Worm (Caenorhabditis elegans) whole organism, L2 larva: Measurements from ENCODE around the gene fbxa-197.

Source experiments
- C34F6.9 ChIP-seq: fragments of 150-350 bp; optimal IDR thresholded peaks from 2 replicates; lab custom pipeline; 2014; ENCODE audit warnings: missing biosample characterization, missing genetic modification characterization
- F13H6.1 ChIP-seq: sonication (generic microtip); optimal IDR thresholded peaks from 2 replicates; lab custom pipeline; 2016; ENCODE audit warnings: missing genetic modification characterization, missing compliant biosample characterization
- R02D3.7 ChIP-seq: fragments of 150-350 bp; optimal IDR thresholded peaks from 2 replicates; lab custom pipeline; 2014; ENCODE audit warnings: missing biosample characterization, missing genetic modification characterization
- Y55F3AM.14 ChIP-seq: fragments of 200-800 bp; sonication (Bioruptor generic); optimal IDR thresholded peaks from 2 replicates; lab custom pipeline; 2018; ENCODE audit warnings: mild to moderate bottlenecking, missing genetic modification characterization, missing compliant biosample characterization
- ZK546.5 ChIP-seq: sonication (generic microtip); optimal IDR thresholded peaks from 2 replicates; lab custom pipeline; 2017; ENCODE audit warnings: missing biosample characterization, missing genetic modification characterization
- alr-1 ChIP-seq: fragments of 150-350 bp; optimal IDR thresholded peaks from 2 replicates; lab custom pipeline; 2014; ENCODE audit warnings: missing biosample characterization, missing genetic modification characterization
- aly-2 ChIP-seq: fragments of 150-350 bp; optimal IDR thresholded peaks from 2 replicates; lab custom pipeline; 2014; ENCODE audit warnings: missing biosample characterization, missing genetic modification characterization
- ama-1 ChIP-seq: fragments of 150-350 bp; optimal IDR thresholded peaks from 2 replicates; lab custom pipeline; 2018; ENCODE audit warnings: inconsistent platforms
- blmp-1 ChIP-seq: sonication (generic microtip); optimal IDR thresholded peaks from 2 replicates; lab custom pipeline; 2017; ENCODE audit warnings: missing genetic modification characterization, mild to moderate bottlenecking, missing compliant biosample characterization, antibody characterized with exemption, moderate library complexity; ENCODE audit not compliant: insufficient read depth
- ceh-16 ChIP-seq: fragments of 150-350 bp; optimal IDR thresholded peaks from 2 replicates; lab custom pipeline; 2014; ENCODE audit warnings: missing biosample characterization, missing genetic modification characterization
- ceh-82 ChIP-seq: fragments of 150-350 bp; optimal IDR thresholded peaks from 2 replicates; lab custom pipeline; 2014; ENCODE audit warnings: missing biosample characterization, missing genetic modification characterization
- crh-2 ChIP-seq: sonication (generic microtip); optimal IDR thresholded peaks from 2 replicates; lab custom pipeline; 2017; ENCODE audit warnings: missing biosample characterization, missing genetic modification characterization
- dmd-4 ChIP-seq: sonication (generic microtip); optimal IDR thresholded peaks from 2 replicates; lab custom pipeline; 2017; ENCODE audit warnings: missing biosample characterization, missing genetic modification characterization
- elt-1 ChIP-seq: fragments of 150-350 bp; optimal IDR thresholded peaks from 2 replicates; lab custom pipeline; 2014; ENCODE audit warnings: missing biosample characterization, missing genetic modification characterization
- elt-3 ChIP-seq: sonication (generic microtip); optimal IDR thresholded peaks from 2 replicates; lab custom pipeline; 2017; ENCODE audit warnings: missing biosample characterization, missing genetic modification characterization
- fos-1 ChIP-seq: fragments of 150-350 bp; optimal IDR thresholded peaks from 2 replicates; lab custom pipeline; 2014; ENCODE audit warnings: missing biosample characterization, missing genetic modification characterization
- gmeb-1 ChIP-seq: fragments of 150-350 bp; optimal IDR thresholded peaks from 2 replicates; lab custom pipeline; 2014; ENCODE audit warnings: missing biosample characterization, missing genetic modification characterization
- lin-11 ChIP-seq: fragments of 150-350 bp; sonication (generic microtip); optimal IDR thresholded peaks from 2 replicates; lab custom pipeline; 2014; ENCODE audit warnings: missing biosample characterization, missing genetic modification characterization, inconsistent platforms, mixed read lengths
- lin-13 ChIP-seq: fragments of 150-350 bp; optimal IDR thresholded peaks from 2 replicates; lab custom pipeline; 2014; ENCODE audit warnings: missing biosample characterization, missing genetic modification reagents, missing genetic modification characterization
- lsy-2 ChIP-seq, 2 experiments: fragments of 150-350 bp in 1 of 2; sonication (generic microtip) in 1 of 2; optimal IDR thresholded peaks; 2 replicates each; lab custom pipeline; 2014 to 2017; ENCODE audit warnings: missing biosample characterization in 2 of 2, missing genetic modification characterization in 2 of 2
- mab-5 ChIP-seq: fragments of 150-350 bp; optimal IDR thresholded peaks from 2 replicates; lab custom pipeline; 2014; ENCODE audit warnings: missing biosample characterization, missing genetic modification characterization
- mbf-1 ChIP-seq: sonication (generic microtip); optimal IDR thresholded peaks from 2 replicates; lab custom pipeline; 2017; ENCODE audit warnings: missing biosample characterization, missing genetic modification characterization
- mdl-1 ChIP-seq, 2 experiments: fragments of 150-350 bp in 1 of 2; sonication (generic microtip) in 1 of 2; optimal IDR thresholded peaks; 2 replicates each; lab custom pipeline; 2017; ENCODE audit warnings: missing biosample characterization in 2 of 2, missing genetic modification characterization in 2 of 2
- nhr-129 ChIP-seq: fragments of 150-350 bp; optimal IDR thresholded peaks from 2 replicates; lab custom pipeline; 2014; ENCODE audit warnings: missing biosample characterization, missing genetic modification characterization
- nhr-21 ChIP-seq: fragments of 150-350 bp; optimal IDR thresholded peaks from 2 replicates; lab custom pipeline; 2014; ENCODE audit warnings: missing biosample characterization, missing genetic modification characterization
- nhr-25 ChIP-seq: fragments of 150-350 bp; sonication (generic microtip); optimal IDR thresholded peaks from 3 replicates; lab custom pipeline; 2014; ENCODE audit warnings: missing biosample characterization, missing genetic modification characterization
- nhr-6 ChIP-seq: fragments of 150-350 bp; optimal IDR thresholded peaks from 2 replicates; lab custom pipeline; 2014; ENCODE audit warnings: missing biosample characterization, missing genetic modification characterization
- peb-1 ChIP-seq: fragments of 150-350 bp; optimal IDR thresholded peaks from 2 replicates; lab custom pipeline; 2014; ENCODE audit warnings: missing biosample characterization, missing genetic modification characterization
- sem-4 ChIP-seq: fragments of 150-350 bp; optimal IDR thresholded peaks from 2 replicates; lab custom pipeline; 2014; ENCODE audit warnings: missing biosample characterization, missing genetic modification reagents, missing genetic modification characterization
- skn-1 ChIP-seq: sonication (generic microtip); optimal IDR thresholded peaks from 2 replicates; lab custom pipeline; 2017; ENCODE audit warnings: missing biosample characterization, missing genetic modification characterization
- sma-3 ChIP-seq: sonication (generic microtip); optimal IDR thresholded peaks from 2 replicates; lab custom pipeline; 2016; ENCODE audit warnings: missing genetic modification reagents, missing genetic modification characterization, missing compliant biosample characterization
- sma-9 ChIP-seq, 2 experiments: fragments of 150-350 bp in 1 of 2; sonication (generic microtip) in 1 of 2; optimal IDR thresholded peaks; 2 replicates each; lab custom pipeline; 2014 to 2016; ENCODE audit warnings: missing genetic modification characterization in 2 of 2, mild to moderate bottlenecking in 1 of 2, missing biosample characterization in 1 of 2, missing compliant biosample characterization in 1 of 2, missing genetic modification reagents in 1 of 2, moderate library complexity in 1 of 2
- snpc-4 ChIP-seq: fragments of 150-350 bp; optimal IDR thresholded peaks from 2 replicates; lab custom pipeline; 2014; ENCODE audit warnings: missing biosample characterization, missing genetic modification characterization
- unc-39 ChIP-seq: fragments of 150-350 bp; optimal IDR thresholded peaks from 2 replicates; lab custom pipeline; 2014; ENCODE audit warnings: missing biosample characterization, missing genetic modification characterization
- unc-62 ChIP-seq: fragments of 150-350 bp; optimal IDR thresholded peaks from 2 replicates; lab custom pipeline; 2014; ENCODE audit warnings: missing biosample characterization, missing genetic modification reagents, missing genetic modification characterization
- ztf-1 ChIP-seq: fragments of 200-800 bp; sonication (Bioruptor generic); conservative IDR thresholded peaks from 2 replicates; pipeline ENCODE4 v1.3.6; 2022; ENCODE audit warnings: missing genetic modification characterization, missing compliant biosample characterization
- ztf-11 ChIP-seq: sonication (generic microtip); optimal IDR thresholded peaks from 2 replicates; lab custom pipeline; 2017; ENCODE audit warnings: missing biosample characterization, missing genetic modification characterization
- ztf-4 ChIP-seq: fragments of 150-350 bp; optimal IDR thresholded peaks from 2 replicates; lab custom pipeline; 2014; ENCODE audit warnings: missing biosample characterization, missing genetic modification characterization

Gene fbxa-197

DNA sequence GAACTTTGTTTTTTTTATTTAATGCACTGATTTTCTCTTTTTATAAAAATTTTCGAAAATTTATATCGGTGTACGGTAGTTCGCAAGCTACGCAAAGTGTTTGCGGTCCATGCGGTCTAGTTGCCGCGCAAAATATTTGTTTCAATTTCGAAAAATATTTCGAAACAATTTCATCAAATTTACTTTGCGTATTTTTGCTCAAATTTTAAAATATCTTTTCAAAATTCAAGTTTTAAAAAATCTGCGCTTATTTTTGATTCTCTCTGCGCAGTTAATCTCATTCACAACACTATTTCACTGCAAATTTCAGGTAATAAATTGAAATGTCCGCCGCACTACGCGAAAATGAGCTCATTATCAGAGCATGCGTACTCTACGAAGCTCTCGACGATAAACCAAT is at the start of gene fbxa-197:
Gene fbxa-197 (plus strand): TSS at position 301 of the 400 bp plus-strand sequence.
- TF ChIP-seq sma-3 (GFP tag; lab: Kevin White, UChicago) (no peak), gmeb-1 (no peak), ztf-11 (tag; lab: Kevin White, UChicago) (no peak), ztf-1 (GFP tag; lab: Robert Waterston, UW) (no peak), lin-13 (no peak), crh-2 (tag; lab: Kevin White, UChicago) (no peak), aly-2 (tag; lab: Kevin White, UChicago) (no peak), peb-1 (tag; lab: Kevin White, UChicago) (no peak), nhr-129 (no peak), ceh-82 (no peak), ama-1 (lab: Kevin White, UChicago) (no peak), fos-1 (tag; lab: Kevin White, UChicago) (no peak), nhr-21 (tag; lab: Kevin White, UChicago) (no peak), ztf-4 (tag; lab: Kevin White, UChicago) (no peak), nhr-25 (tag; lab: Kevin White, UChicago) (no peak), snpc-4 (tag; lab: Kevin White, UChicago) (no peak), mbf-1 (no peak), mdl-1 (tag; optimal IDR thresholded peaks at IDR 0.05; lab: Kevin White, UChicago) (no peak), F13H6.1 (tag; lab: Kevin White, UChicago) (no peak), Y55F3AM.14 (no peak)

DNA sequence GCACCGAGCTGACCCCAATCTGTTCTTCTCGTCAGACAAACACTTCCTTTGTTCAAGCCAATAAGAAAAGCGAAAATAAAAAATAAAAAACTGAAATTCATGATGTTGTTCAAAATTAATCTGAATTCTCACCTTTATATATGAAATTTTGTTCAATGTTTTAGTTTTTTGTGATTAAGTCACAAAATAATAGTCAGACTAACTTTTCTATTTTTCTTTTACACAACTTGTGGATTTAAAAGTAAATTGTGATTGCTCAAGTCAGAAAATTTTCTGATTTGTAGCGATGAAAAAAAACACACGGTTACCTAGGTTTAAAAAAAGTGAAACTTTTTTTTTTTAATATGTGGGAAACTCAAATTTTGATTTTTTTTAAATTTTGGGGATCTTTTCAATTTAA is 49.7 kb upstream of the fbxa-197 start, which contains the start of gene abf-3:
Gene abf-3 (minus strand): TSS at position 101 of the 400 bp plus-strand sequence.
- TF ChIP-seq ZK546.5 (tag; lab: Kevin White, UChicago) (no peak), ztf-4 (tag; lab: Kevin White, UChicago) (no peak), blmp-1 (tag; lab: Kevin White, UChicago) (no peak), elt-3 (tag; lab: Kevin White, UChicago) (no peak), unc-62 (GFP tag; lab: Kevin White, UChicago) (no peak), lsy-2 (tag; optimal IDR thresholded peaks at IDR 0.05; lab: Kevin White, UChicago) (no peak), nhr-6 (tag; lab: Kevin White, UChicago) (no peak), ceh-16 (tag; lab: Kevin White, UChicago) (no peak), aly-2 (tag; lab: Kevin White, UChicago) (no peak), lin-11 (tag; lab: Kevin White, UChicago) (no peak), C34F6.9 (tag; lab: Kevin White, UChicago) (no peak), nhr-21 (tag; lab: Kevin White, UChicago) (no peak), mdl-1 (tag; optimal IDR thresholded peaks at IDR 0.05; lab: Kevin White, UChicago) (no peak)

DNA sequence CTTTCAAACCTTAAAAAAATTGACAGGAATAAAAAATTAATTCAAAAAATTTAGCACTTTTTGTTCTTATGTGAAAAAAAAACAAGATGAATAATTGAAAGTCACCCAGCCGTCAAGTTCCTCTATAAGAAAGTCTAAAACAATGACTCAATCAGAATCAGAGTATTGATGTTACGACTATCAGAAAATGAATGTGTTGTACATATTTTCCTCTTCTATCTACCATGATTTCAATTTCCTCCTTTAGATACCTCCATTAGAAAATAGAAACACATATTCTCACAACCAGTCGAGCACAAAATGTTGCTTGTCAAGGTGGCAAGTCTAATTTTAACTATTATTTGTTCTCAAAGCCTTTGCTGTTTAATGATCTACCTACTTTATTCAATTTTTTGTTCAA is 47.5 kb upstream of the fbxa-197 start, which contains the start of gene srbc-48:
Gene srbc-48 (plus strand): TSS at position 301 of the 400 bp plus-strand sequence.
- TF ChIP-seq gmeb-1 = no peak
- no peak for TF ChIP-seq lin-13
- TF ChIP-seq ceh-16 (tag; lab: Kevin White, UChicago) = no peak
- TF ChIP-seq ZK546.5 (tag; lab: Kevin White, UChicago) = no peak
- no peak for TF ChIP-seq ztf-11 (tag; lab: Kevin White, UChicago)
- TF ChIP-seq elt-1 (tag; lab: Kevin White, UChicago) = no peak
- no peak for TF ChIP-seq lsy-2 (tag; optimal IDR thresholded peaks at IDR 0.05; lab: Kevin White, UChicago)
- TF ChIP-seq nhr-25 (tag; lab: Kevin White, UChicago) = no peak
- TF ChIP-seq mdl-1 (tag; optimal IDR thresholded peaks at IDR 0.05; lab: Kevin White, UChicago) = no peak
- TF ChIP-seq elt-3 (tag; lab: Kevin White, UChicago) = no peak
- no peak for TF ChIP-seq nhr-6 (tag; lab: Kevin White, UChicago)
- TF ChIP-seq peb-1 (tag; lab: Kevin White, UChicago) = no peak
- TF ChIP-seq C34F6.9 (tag; lab: Kevin White, UChicago) = no peak

DNA sequence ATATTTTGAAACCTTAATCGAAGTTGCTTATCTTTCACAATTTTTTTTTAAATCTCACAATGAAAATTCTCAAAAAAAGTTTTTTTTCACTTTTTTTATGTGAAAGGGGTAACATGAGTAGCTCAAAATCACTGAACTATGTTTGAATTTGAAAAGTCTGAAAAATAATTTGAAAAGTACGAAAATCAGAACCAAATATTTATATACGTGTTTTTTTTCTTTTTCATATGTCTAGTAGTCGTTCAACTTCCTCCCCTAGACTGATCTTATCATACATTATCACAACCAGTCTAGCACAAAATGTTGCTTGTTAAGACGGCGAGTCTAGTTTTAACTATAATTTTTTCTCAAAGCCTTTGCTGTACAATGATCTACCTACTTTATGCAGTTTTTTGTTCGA is 46.1 kb upstream of the fbxa-197 start, which contains the start of gene srbc-49:
Gene srbc-49 (plus strand): TSS at position 301 of the 400 bp plus-strand sequence.
- TF ChIP-seq ztf-11 (tag; lab: Kevin White, UChicago) (no peak), aly-2 (tag; lab: Kevin White, UChicago) (no peak), R02D3.7 (tag; lab: Kevin White, UChicago) (no peak), sma-3 (GFP tag; lab: Kevin White, UChicago) (no peak), skn-1 (tag; lab: Kevin White, UChicago) (no peak), crh-2 (tag; lab: Kevin White, UChicago) (no peak), elt-1 (tag; lab: Kevin White, UChicago) (no peak)

DNA sequence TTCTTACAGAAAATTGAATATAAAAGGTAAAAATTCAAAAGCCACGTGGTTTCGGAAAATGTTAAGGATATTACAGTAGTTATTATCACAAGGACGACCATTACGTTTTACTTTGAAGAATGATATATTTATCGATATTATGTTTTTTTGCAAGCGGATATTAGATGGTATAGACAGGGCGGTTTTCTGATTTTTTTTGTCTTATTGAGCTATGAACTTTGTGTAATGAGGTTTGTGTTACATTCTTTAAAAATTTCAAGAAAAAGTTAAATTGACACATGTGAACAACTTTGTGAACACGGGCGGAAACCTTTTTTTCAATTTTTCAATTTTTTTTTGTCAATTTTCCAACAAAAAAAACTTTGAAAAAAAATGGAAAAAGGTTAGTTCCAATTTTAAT is 42.6 kb upstream of the fbxa-197 start, which contains the start of gene srbc-50:
Gene srbc-50 (minus strand): TSS at position 101 of the 400 bp plus-strand sequence.
- TF ChIP-seq dmd-4 (tag; lab: Kevin White, UChicago) = no peak
- no peak for TF ChIP-seq alr-1 (tag; lab: Kevin White, UChicago)
- TF ChIP-seq sem-4 (tag; lab: Kevin White, UChicago) = no peak
- no peak for TF ChIP-seq sma-3 (GFP tag; lab: Kevin White, UChicago)
- TF ChIP-seq ceh-82 = no peak
- TF ChIP-seq nhr-6 (tag; lab: Kevin White, UChicago) = no peak
- TF ChIP-seq sma-9 (GFP tag; optimal IDR thresholded peaks at IDR 0.05; lab: Kevin White, UChicago) = no peak
- TF ChIP-seq sma-9 (tag; optimal IDR thresholded peaks at IDR 0.05; lab: Kevin White, UChicago) = no peak
- TF ChIP-seq mbf-1 = no peak
- no peak for TF ChIP-seq ztf-11 (tag; lab: Kevin White, UChicago)
- no peak for TF ChIP-seq unc-39 (tag; lab: Kevin White, UChicago)
- no peak for TF ChIP-seq mab-5 (tag; lab: Kevin White, UChicago)
- no peak for TF ChIP-seq mdl-1 (tag; optimal IDR thresholded peaks at IDR 0.05; lab: Kevin White, UChicago)
- TF ChIP-seq elt-3 (tag; lab: Kevin White, UChicago) = no peak
- no peak for TF ChIP-seq aly-2 (tag; lab: Kevin White, UChicago)
- TF ChIP-seq peb-1 (tag; lab: Kevin White, UChicago) = no peak
- no peak for TF ChIP-seq ceh-16 (tag; lab: Kevin White, UChicago)
